Fruit fly (Drosophila melanogaster) whole organism, embryonic: ENCODE measurements around the gene Bap111.

Experiments used
- BtbVII ChIP-seq: fragments of 200-800 bp; sonication (Bioruptor generic); optimal IDR thresholded peaks from 3 replicates; lab custom pipeline; 2017; ENCODE audit warnings: missing biosample characterization, mild to moderate bottlenecking, missing genetic modification characterization
- CG11247 ChIP-seq: fragments of 200-800 bp; sonication (Bioruptor generic); IDR thresholded peaks from 2 replicates; pipeline ENCODE4 v1.3.6; 2022; ENCODE audit warnings: missing biosample characterization, missing genetic modification characterization
- CG12744 ChIP-seq: fragments of 200-800 bp; sonication (Bioruptor generic); optimal IDR thresholded peaks from 2 replicates; lab custom pipeline; 2016; ENCODE audit warnings: missing biosample characterization, missing genetic modification characterization
- CG13123 ChIP-seq: fragments of 200-800 bp; sonication (Bioruptor generic); optimal IDR thresholded peaks from 2 replicates; lab custom pipeline; 2016; ENCODE audit warnings: missing biosample characterization, missing genetic modification characterization
- CG13296 ChIP-seq: fragments of 200-800 bp; sonication (Bioruptor generic); optimal IDR thresholded peaks from 3 replicates; lab custom pipeline; 2018; ENCODE audit warnings: missing biosample characterization, mild to moderate bottlenecking, missing genetic modification characterization
- CG13624 ChIP-seq: fragments of 200-800 bp; sonication (Bioruptor generic); optimal IDR thresholded peaks from 2 replicates; lab custom pipeline; 2016; ENCODE audit warnings: missing biosample characterization, missing genetic modification characterization
- CG1832 ChIP-seq: fragments of 200-800 bp; sonication (Bioruptor generic); optimal IDR thresholded peaks from 2 replicates; lab custom pipeline; 2017; ENCODE audit warnings: missing biosample characterization, mild to moderate bottlenecking, missing genetic modification characterization, inconsistent platforms
- CG18619 ChIP-seq: fragments of 200-800 bp; sonication (Bioruptor generic); optimal IDR thresholded peaks from 3 replicates; lab custom pipeline; 2017; ENCODE audit warnings: missing biosample characterization, mild to moderate bottlenecking, missing genetic modification characterization
- CG2199 ChIP-seq: fragments of 200-800 bp; sonication (Bioruptor generic); IDR thresholded peaks from 3 replicates; pipeline ENCODE4 v1.3.6; 2022; ENCODE audit warnings: missing biosample characterization, missing genetic modification characterization
- CG30020 ChIP-seq: fragments of 200-800 bp; optimal IDR thresholded peaks from 2 replicates; lab custom pipeline; 2019; ENCODE audit warnings: missing biosample characterization, mild to moderate bottlenecking, missing genetic modification characterization, moderate library complexity
- CG30431 ChIP-seq: fragments of 200-800 bp; sonication (Bioruptor generic); optimal IDR thresholded peaks from 2 replicates; lab custom pipeline; 2017; ENCODE audit warnings: missing biosample characterization, missing genetic modification characterization
- CG3065 ChIP-seq: fragments of 200-800 bp; sonication (Bioruptor generic); optimal IDR thresholded peaks from 2 replicates; lab custom pipeline; 2016; ENCODE audit warnings: missing biosample characterization, missing genetic modification characterization
- CG32767 ChIP-seq: fragments of 200-800 bp; sonication (Bioruptor generic); IDR thresholded peaks from 2 replicates; pipeline ENCODE4 v1.3.6; 2022; ENCODE audit warnings: missing biosample characterization, missing genetic modification characterization
- CG3838 ChIP-seq: fragments of 200-800 bp; sonication (Bioruptor generic); optimal IDR thresholded peaks from 3 replicates; lab custom pipeline; 2016; ENCODE audit warnings: missing biosample characterization, missing genetic modification characterization
- CG4404 ChIP-seq: fragments of 200-800 bp; sonication (Bioruptor generic); IDR thresholded peaks from 2 replicates; pipeline ENCODE4 v1.3.6; 2022; ENCODE audit warnings: missing biosample characterization, missing genetic modification characterization
- CG6175 ChIP-seq: fragments of 200-800 bp; sonication (Bioruptor generic); IDR thresholded peaks from 3 replicates; pipeline ENCODE4 v1.3.6; 2022; ENCODE audit warnings: missing biosample characterization, missing genetic modification characterization
- CG7745 ChIP-seq: fragments of 200-800 bp; sonication (Bioruptor generic); optimal IDR thresholded peaks from 2 replicates; lab custom pipeline; 2018; ENCODE audit warnings: missing biosample characterization, mild to moderate bottlenecking, missing genetic modification characterization, moderate library complexity
- CG8478 ChIP-seq: fragments of >200 bp; optimal IDR thresholded peaks from 2 replicates; lab custom pipeline; 2018
- CG8765 ChIP-seq: fragments of 200-800 bp; sonication (Bioruptor generic); IDR thresholded peaks from 2 replicates; pipeline ENCODE4 v1.3.6; 2022; ENCODE audit warnings: missing biosample characterization, missing genetic modification characterization
- CG8924 ChIP-seq: fragments of 200-800 bp; optimal IDR thresholded peaks from 3 replicates; lab custom pipeline; 2019; ENCODE audit warnings: missing biosample characterization, mild to moderate bottlenecking, missing genetic modification characterization, moderate library complexity
- D19B ChIP-seq: fragments of 200-800 bp; sonication (Bioruptor generic); optimal IDR thresholded peaks from 2 replicates; lab custom pipeline; 2017; ENCODE audit warnings: missing biosample characterization, mild to moderate bottlenecking, missing genetic modification characterization
- Dp ChIP-seq: fragments of 200-800 bp; sonication (Bioruptor generic); optimal IDR thresholded peaks from 2 replicates; lab custom pipeline; 2018; ENCODE audit warnings: missing biosample characterization, mild to moderate bottlenecking, missing genetic modification characterization, moderate library complexity
- E2f1 ChIP-seq: fragments of 200-800 bp; sonication (Bioruptor generic); IDR thresholded peaks from 2 replicates; pipeline ENCODE4 v1.3.6; 2022; ENCODE audit warnings: missing biosample characterization, missing genetic modification characterization
- Fer2 ChIP-seq: fragments of 200-800 bp; sonication (Bioruptor generic); optimal IDR thresholded peaks from 2 replicates; lab custom pipeline; 2018; ENCODE audit warnings: missing biosample characterization, mild to moderate bottlenecking, missing genetic modification characterization, moderate library complexity
- Mad ChIP-seq: fragments of 200-800 bp; sonication (Bioruptor generic); optimal IDR thresholded peaks from 2 replicates; lab custom pipeline; 2016; ENCODE audit warnings: missing biosample characterization, missing genetic modification characterization
- Max ChIP-seq: fragments of 200-800 bp; sonication (Bioruptor generic); optimal IDR thresholded peaks from 2 replicates; lab custom pipeline; 2016; ENCODE audit warnings: missing biosample characterization, mild to moderate bottlenecking, missing genetic modification characterization
- Nf-YC ChIP-seq: fragments of 200-800 bp; optimal IDR thresholded peaks from 3 replicates; lab custom pipeline; 2019; ENCODE audit warnings: missing biosample characterization, mild to moderate bottlenecking, missing genetic modification characterization, moderate library complexity
- Sox102F ChIP-seq: fragments of 200-800 bp; sonication (Bioruptor generic); optimal IDR thresholded peaks from 2 replicates; lab custom pipeline; 2018; ENCODE audit warnings: missing biosample characterization, mild to moderate bottlenecking, missing genetic modification characterization, moderate library complexity
- Taf1 ChIP-seq: fragments of 200-800 bp; sonication (Bioruptor generic); IDR thresholded peaks from 2 replicates; pipeline ENCODE4 v1.3.6; 2022; ENCODE audit warnings: missing biosample characterization, missing genetic modification characterization
- ab ChIP-seq: fragments of 200-800 bp; sonication (Bioruptor generic); optimal IDR thresholded peaks from 2 replicates; lab custom pipeline; 2016; ENCODE audit warnings: missing biosample characterization, missing genetic modification characterization
- amos ChIP-seq: fragments of 200-800 bp; sonication (Bioruptor generic); IDR thresholded peaks from 2 replicates; pipeline ENCODE4 v1.3.6; 2022; ENCODE audit warnings: missing biosample characterization, missing genetic modification characterization; ENCODE audit not compliant: partially characterized antibody
- ase ChIP-seq: fragments of 200-800 bp; sonication (Bioruptor generic); IDR thresholded peaks from 3 replicates; pipeline ENCODE4 v1.3.6; 2022; ENCODE audit warnings: missing biosample characterization, missing genetic modification characterization
- bigmax ChIP-seq: fragments of 200-800 bp; sonication (Bioruptor generic); optimal IDR thresholded peaks from 2 replicates; lab custom pipeline; 2018; ENCODE audit warnings: missing biosample characterization, mild to moderate bottlenecking, missing genetic modification characterization
- bowl ChIP-seq: fragments of 200-800 bp; sonication (Bioruptor generic); IDR thresholded peaks from 2 replicates; pipeline ENCODE4 v1.3.6; 2022; ENCODE audit warnings: missing biosample characterization, missing genetic modification characterization
- cg ChIP-seq: fragments of 200-800 bp; sonication (Bioruptor generic); optimal IDR thresholded peaks from 3 replicates; lab custom pipeline; 2019; ENCODE audit warnings: missing biosample characterization, mild to moderate bottlenecking, missing genetic modification characterization, moderate library complexity
- dimm ChIP-seq: fragments of 200-800 bp; sonication (Bioruptor generic); IDR thresholded peaks from 2 replicates; pipeline ENCODE4 v1.3.6; 2022; ENCODE audit warnings: missing biosample characterization, missing genetic modification characterization
- dm ChIP-seq: fragments of 200-800 bp; sonication (Bioruptor generic); optimal IDR thresholded peaks from 3 replicates; lab custom pipeline; 2016; ENCODE audit warnings: missing biosample characterization, missing genetic modification characterization
- esg ChIP-seq: fragments of 200-800 bp; sonication (Bioruptor generic); conservative IDR thresholded peaks from 2 replicates; pipeline ENCODE4 v1.3.6; 2022; ENCODE audit warnings: missing biosample characterization, missing genetic modification characterization
- hb ChIP-seq: fragments of 200-800 bp; sonication (Bioruptor generic); IDR thresholded peaks from 3 replicates; pipeline ENCODE4 v1.3.6; 2022; ENCODE audit warnings: missing biosample characterization, missing genetic modification characterization; ENCODE audit not compliant: partially characterized antibody
- nom ChIP-seq: fragments of 200-800 bp; sonication (Bioruptor generic); optimal IDR thresholded peaks from 2 replicates; lab custom pipeline; 2017; ENCODE audit warnings: missing biosample characterization, missing genetic modification characterization, mild to moderate bottlenecking, moderate library complexity, missing genetic modification reagents
- p53 ChIP-seq: fragments of 200-800 bp; sonication (Bioruptor generic); optimal IDR thresholded peaks from 2 replicates; lab custom pipeline; 2016; ENCODE audit warnings: missing biosample characterization, missing genetic modification characterization
- pfk ChIP-seq: fragments of 200-800 bp; sonication (Bioruptor generic); optimal IDR thresholded peaks from 2 replicates; lab custom pipeline; 2018; ENCODE audit warnings: missing biosample characterization, mild to moderate bottlenecking, missing genetic modification characterization, moderate library complexity
- prd ChIP-seq, 3 experiments: fragments of >200 bp in 2 of 3; fragments of 200-800 bp in 1 of 3; sonication (Bioruptor generic) in 1 of 3; optimal IDR thresholded peaks in 2 of 3; IDR thresholded peaks in 1 of 3; 2 replicates in 2 of 3; 3 replicates in 1 of 3; pipeline versions ENCODE4 v1.3.6 to Lab custom; 2017 to 2022; ENCODE audit warnings: missing biosample characterization in 1 of 3, missing genetic modification characterization in 1 of 3
- sens ChIP-seq: fragments of 200-800 bp; sonication (Bioruptor generic); peaks from one replicate; lab custom pipeline; 2016; ENCODE audit warnings: missing biosample characterization, missing genetic modification characterization
- stc ChIP-seq: fragments of 200-800 bp; sonication (Bioruptor generic); IDR thresholded peaks from 2 replicates; pipeline ENCODE4 v1.3.6; 2022; ENCODE audit warnings: missing biosample characterization, missing genetic modification characterization
- twi ChIP-seq: fragments of 200-800 bp; optimal IDR thresholded peaks from 2 replicates; lab custom pipeline; 2019; ENCODE audit warnings: missing biosample characterization, mild to moderate bottlenecking, missing genetic modification characterization, moderate library complexity
- unpg ChIP-seq: fragments of 200-800 bp; sonication (Bioruptor generic); optimal IDR thresholded peaks from 3 replicates; lab custom pipeline; 2018; ENCODE audit warnings: missing biosample characterization, mild to moderate bottlenecking, missing genetic modification characterization, moderate library complexity
- vnd ChIP-seq: fragments of 200-800 bp; sonication (Bioruptor generic); IDR thresholded peaks from 3 replicates; pipeline ENCODE4 v1.3.6; 2022; ENCODE audit warnings: missing biosample characterization, missing genetic modification characterization; ENCODE audit not compliant: partially characterized antibody
- yki ChIP-seq: fragments of >200 bp; optimal IDR thresholded peaks from 3 replicates; lab custom pipeline; 2018
- zen2 ChIP-seq: fragments of 200-800 bp; sonication (Bioruptor generic); IDR thresholded peaks from 3 replicates; pipeline ENCODE4 v1.3.6; 2022; ENCODE audit warnings: missing biosample characterization, missing genetic modification characterization; ENCODE audit not compliant: partially characterized antibody

Bap111 gene

dm6 chrX:9155715-9156387 is 6.7 kb downstream of the Bap111 start:
- TF ChIP-seq dm (no peak), Nf-YC (peak; percentile 45), E2f1 (GFP tag; lab: Robert Waterston, UW) (peak; percentile 31; the same call in 1 of the 2 replicates), zen2 (GFP tag; lab: Robert Waterston, UW) (no peak), CG13123 (GFP tag; lab: Kevin White, UChicago) (no peak), p53 (GFP tag; lab: Kevin White, UChicago) (peak; percentile 29), Taf1 (no peak), nom (GFP tag; lab: Kevin White, UChicago) (peak; percentile 49), sens (peak; percentile 48), D19B (no peak), vnd (GFP tag; lab: Robert Waterston, UW) (no peak), CG11247 (GFP tag; lab: Robert Waterston, UW) (no peak), pfk (no peak), CG12744 (GFP tag; lab: Kevin White, UChicago) (no peak), Fer2 (tag; lab: Kevin White, UChicago) (no peak), Sox102F (GFP tag; lab: Kevin White, UChicago) (no peak), CG30431 (GFP tag; lab: Kevin White, UChicago) (no peak), CG13624 (peak; percentile 93), CG6175 (GFP tag; lab: Robert Waterston, UW) (no peak), CG8924 (tag; lab: Kevin White, UChicago) (peak; percentile 66), ab (no peak), amos (GFP tag; lab: Robert Waterston, UW) (0 out of 2 replicates have a peak, but pooled peaks have one; percentile 15), hb (GFP tag; lab: Robert Waterston, UW) (no peak), Max (GFP tag; lab: Kevin White, UChicago) (no peak), CG3065 (GFP tag; lab: Kevin White, UChicago) (no peak), CG1832 (GFP tag; lab: Kevin White, UChicago) (peak; percentile 78), unpg (no peak), CG8478 (peak; percentile 65), twi (tag; lab: Kevin White, UChicago) (peak; percentile 74), stc (GFP tag; lab: Robert Waterston, UW) (no peak), dimm (GFP tag; lab: Robert Waterston, UW) (no peak), BtbVII (no peak), Mad (GFP tag; lab: Kevin White, UChicago) (no peak), yki (lab: Kevin White, UChicago) (no peak), bigmax (GFP tag; lab: Kevin White, UChicago) (no peak), Dp (peak; percentile 34), CG30020 (tag; lab: Kevin White, UChicago) (no peak), CG7745 (no peak), CG32767 (GFP tag; lab: Robert Waterston, UW) (peak; percentile 89), CG2199 (GFP tag; lab: Robert Waterston, UW) (no peak), esg (GFP tag; lab: Robert Waterston, UW) (no peak), cg (GFP tag; lab: Kevin White, UChicago) (peak; percentile 69), CG3838 (no peak), CG4404 (no peak), prd (optimal IDR thresholded peaks at IDR 0.05; lab: Kevin White, UChicago) (no peak), prd (GFP tag; IDR thresholded peaks at IDR 0.05; lab: Robert Waterston, UW) (no peak), ase (GFP tag; lab: Robert Waterston, UW) (no peak), CG8765 (GFP tag; lab: Robert Waterston, UW) (no peak), bowl (GFP tag; lab: Robert Waterston, UW) (no peak), CG13296 (GFP tag; lab: Kevin White, UChicago) (no peak), CG18619 (GFP tag; lab: Kevin White, UChicago) (no peak)
